Worm (Caenorhabditis elegans) whole organism, L4/young adult: ENCODE results near the gene nsph-4.1.

Source experiments
- W03F9.2 ChIP-seq: fragments of 150-350 bp; optimal IDR thresholded peaks from 2 replicates; lab custom pipeline; 2014; ENCODE audit warnings: missing biosample characterization, missing genetic modification characterization
- dao-5 ChIP-seq: sonication (generic microtip); optimal IDR thresholded peaks from 2 replicates; lab custom pipeline; 2016; ENCODE audit warnings: missing genotype, missing genetic modification characterization, moderate library complexity, missing compliant biosample characterization
- him-1 ChIP-seq: sonication (generic microtip); optimal IDR thresholded peaks from 2 replicates; lab custom pipeline; 2016; ENCODE audit warnings: missing genotype, missing genetic modification reagents, missing genetic modification characterization, missing compliant biosample characterization

- TF ChIP-seq dao-5 (tag; lab: Kevin White, UChicago) (no peak), him-1 (tag; lab: Kevin White, UChicago) (no peak), W03F9.2 (tag; lab: Kevin White, UChicago) (no peak)
Measured at ce11 chrIV:5216349-5216748, 10.3 kb upstream of the nsph-4.1 start.
